Worm (Caenorhabditis elegans) whole organism, L2 larva: ENCODE data around the gene rfp-1.

Experiments
- ceh-16 ChIP-seq: fragments of 150-350 bp; optimal IDR thresholded peaks from 2 replicates; lab custom pipeline; 2014; ENCODE audit warnings: missing biosample characterization, missing genetic modification characterization
- dmd-4 ChIP-seq: sonication (generic microtip); optimal IDR thresholded peaks from 2 replicates; lab custom pipeline; 2017; ENCODE audit warnings: missing biosample characterization, missing genetic modification characterization

DNA sequence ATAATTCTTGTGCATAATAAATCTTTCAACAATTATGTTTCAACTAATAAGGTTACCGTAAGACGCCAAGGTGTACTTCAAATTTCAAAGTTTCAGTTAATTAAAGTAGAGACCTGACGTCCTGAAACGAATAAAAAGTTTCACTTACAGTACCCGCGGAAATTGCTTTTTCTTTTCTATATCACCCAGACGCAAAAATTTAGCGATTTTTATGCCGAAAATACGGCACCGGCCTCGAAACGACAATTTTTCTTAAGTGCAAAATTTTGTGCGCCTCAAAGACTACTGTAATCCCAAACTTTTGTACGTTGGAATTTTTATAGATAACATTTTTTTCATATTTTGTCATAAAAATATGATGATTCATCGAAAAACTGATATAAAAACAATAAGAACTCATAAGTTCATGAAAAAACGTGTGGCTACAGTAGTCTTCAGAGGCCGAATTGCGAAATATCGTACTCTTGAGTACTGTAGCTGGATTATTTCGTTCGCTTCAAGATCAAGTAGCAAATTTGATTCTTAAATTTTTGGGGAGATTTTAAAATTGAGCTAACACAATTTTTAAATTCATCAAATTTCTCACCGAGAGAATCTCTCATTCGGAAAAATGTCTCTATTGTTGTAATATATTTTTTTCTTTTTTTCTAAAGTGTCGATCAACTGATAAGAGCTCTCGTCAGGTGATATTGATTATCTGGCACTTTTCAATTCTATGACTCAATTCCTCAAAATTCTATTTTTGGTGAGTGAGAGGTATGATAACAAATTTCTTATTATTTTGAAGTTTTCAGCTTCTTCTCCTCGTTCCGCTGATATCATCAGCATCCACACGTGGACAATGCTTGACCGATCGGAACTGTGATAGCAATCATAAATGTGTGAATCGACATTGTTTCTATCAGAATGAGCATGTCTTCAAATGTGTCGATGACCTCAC lies 32.6 kb upstream of the rfp-1 start, which contains the start of gene ZC262.13:
- no peak for TF ChIP-seq ceh-16 (tag; lab: Kevin White, UChicago)
- TF ChIP-seq dmd-4 (tag; lab: Kevin White, UChicago) = no peak
